2 fruit fly cellular contexts compared by ENCODE assay signal in the genomic region with DNA sequence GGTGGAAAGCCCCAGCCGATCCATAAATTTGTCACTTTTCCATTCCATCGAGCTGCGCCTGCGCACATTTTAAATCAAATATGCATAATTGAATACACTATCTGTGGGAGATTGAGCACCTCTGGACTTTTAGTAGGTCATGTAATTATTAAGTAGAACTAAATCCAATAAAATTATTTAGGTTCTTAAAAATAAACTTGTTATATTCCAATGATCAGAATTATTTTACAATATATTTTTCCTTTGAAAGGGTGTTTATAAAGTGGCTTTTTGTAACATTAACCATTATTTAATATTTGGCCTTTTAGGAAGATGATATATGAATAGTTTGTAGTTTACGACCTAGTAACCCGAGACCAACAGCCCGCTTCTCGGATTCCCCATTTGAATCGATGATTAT.
TF ChIP-seq lines count a peak whose summit lies in the region.

No protein-coding gene starts in this region.

- TF ChIP-seq CTCF in whole organism, embryonic (GFP tag; optimal IDR thresholded peaks at IDR 0.05; lab: Kevin White, UChicago), result no peak

TF ChIP-seq in whole organism, embryonic, 481 proteins besides CTCF, POLR2A, EP300 and RAD21 (continues in another document):
- TF ChIP-seq ttk (GFP tag; IDR thresholded peaks at IDR 0.05; lab: Robert Waterston, UW) (peak; percentile 41), sima (GFP tag; optimal IDR thresholded peaks at IDR 0.05; lab: Kevin White, UChicago) (no peak), row (GFP tag; IDR thresholded peaks at IDR 0.05; lab: Robert Waterston, UW) (peak; percentile 30; the same call in 1 of the 3 replicates), jumu (GFP tag; optimal IDR thresholded peaks at IDR 0.05; lab: Kevin White, UChicago) (no peak), Oli (tag; optimal IDR thresholded peaks at IDR 0.05; lab: Kevin White, UChicago) (peak; percentile 16), Sox102F (GFP tag; optimal IDR thresholded peaks at IDR 0.05; lab: Kevin White, UChicago) (peak; percentile 56), CG17361 (GFP tag; IDR thresholded peaks at IDR 0.05; lab: Robert Waterston, UW) (peak; percentile 31; the same call in 1 of the 3 replicates), CoRest (tag; optimal IDR thresholded peaks at IDR 0.05; lab: Kevin White, UChicago) (peak; percentile 26), D19A (tag; optimal IDR thresholded peaks at IDR 0.05; lab: Kevin White, UChicago) (peak; percentile 80), bsh (GFP tag; optimal IDR thresholded peaks at IDR 0.05; lab: Kevin White, UChicago) (peak in 1 of 2 experiments; percentile 52), CG13424 (tag; optimal IDR thresholded peaks at IDR 0.05; lab: Kevin White, UChicago) (peak; percentile 15), Ssrp (tag; optimal IDR thresholded peaks at IDR 0.05; lab: Kevin White, UChicago) (peak; percentile 17), CG11504 (tag; optimal IDR thresholded peaks at IDR 0.05; lab: Kevin White, UChicago) (peak; percentile 47), gem (tag; optimal IDR thresholded peaks at IDR 0.05; lab: Kevin White, UChicago) (peak; percentile 58), Eip74EF (GFP tag; optimal IDR thresholded peaks at IDR 0.05; lab: Kevin White, UChicago) (peak in 1 of 2 experiments; percentile 1), fu2 (GFP tag; optimal IDR thresholded peaks at IDR 0.05; lab: Kevin White, UChicago) (no peak), CG17385 (GFP tag; optimal IDR thresholded peaks at IDR 0.05; lab: Kevin White, UChicago) (peak; percentile 9), CG8924 (tag; optimal IDR thresholded peaks at IDR 0.05; lab: Kevin White, UChicago) (peak; percentile 3), CG7839 (tag; optimal IDR thresholded peaks at IDR 0.05; lab: Kevin White, UChicago) (peak; percentile 16), CG2678 (tag; optimal IDR thresholded peaks at IDR 0.05; lab: Kevin White, UChicago) (peak; percentile 17), sens (GFP tag; lab: Kevin White, UChicago) (peak; percentile 70), Tbp (GFP tag; optimal IDR thresholded peaks at IDR 0.05; lab: Kevin White, UChicago) (no peak), repo (GFP tag; optimal IDR thresholded peaks at IDR 0.05; lab: Kevin White, UChicago) (no peak), peb (GFP tag; IDR thresholded peaks at IDR 0.05; lab: Robert Waterston, UW) (no peak), CG13123 (GFP tag; optimal IDR thresholded peaks at IDR 0.05; lab: Kevin White, UChicago) (no peak), dmrt11E (tag; optimal IDR thresholded peaks at IDR 0.05; lab: Kevin White, UChicago) (peak; percentile 18), CG8388 (GFP tag; optimal IDR thresholded peaks at IDR 0.05; lab: Kevin White, UChicago) (peak; percentile 31), grau (tag; optimal IDR thresholded peaks at IDR 0.05; lab: Kevin White, UChicago) (peak; percentile 20), fd96Cb (tag; optimal IDR thresholded peaks at IDR 0.05; lab: Kevin White, UChicago) (peak; percentile 17), Hr51 (GFP tag; optimal IDR thresholded peaks at IDR 0.05; lab: Kevin White, UChicago) (peak in 1 of 2 experiments; percentile 28), CG1603 (tag; optimal IDR thresholded peaks at IDR 0.05; lab: Kevin White, UChicago) (no peak), CG7963 (GFP tag; IDR thresholded peaks at IDR 0.05; lab: Robert Waterston, UW; ENCODE audit: partially characterized antibody) (no peak), CG12391 (tag; optimal IDR thresholded peaks at IDR 0.05; lab: Kevin White, UChicago) (peak; percentile 28), az2 (GFP tag; optimal IDR thresholded peaks at IDR 0.05; lab: Kevin White, UChicago) (peak; percentile 3), CG18262 (tag; optimal IDR thresholded peaks at IDR 0.05; lab: Kevin White, UChicago) (peak; percentile 47), dmrt99B (tag; optimal IDR thresholded peaks at IDR 0.05; lab: Kevin White, UChicago) (peak; percentile 44), nmo (GFP tag; optimal IDR thresholded peaks at IDR 0.05; lab: Kevin White, UChicago) (peak; percentile 31), CG31441 (GFP tag; IDR thresholded peaks at IDR 0.05; lab: Robert Waterston, UW) (0 out of 2 replicates have a peak, but pooled peaks have one; percentile 30), Mad (GFP tag; optimal IDR thresholded peaks at IDR 0.05; lab: Kevin White, UChicago) (no peak), phol (tag; optimal IDR thresholded peaks at IDR 0.05; lab: Kevin White, UChicago) (peak; percentile 36), CG2712 (tag; optimal IDR thresholded peaks at IDR 0.05; lab: Kevin White, UChicago) (peak; percentile 35), Hr78 (GFP tag; optimal IDR thresholded peaks at IDR 0.05; lab: Kevin White, UChicago) (peak in 1 of 2 experiments; percentile 73)

TF ChIP-seq in whole organism, prepupa, 60 proteins besides CTCF, POLR2A, EP300 and RAD21:
- TF ChIP-seq svp (GFP tag; lab: Kevin White, UChicago) (peak; percentile 31), CG8119 (GFP tag; IDR thresholded peaks at IDR 0.05; lab: Robert Waterston, UW) (no peak)
